Fruit fly (Drosophila melanogaster) whole organism, wandering third instar larva: Measurements from ENCODE around the gene CG9512.

Source experiments
- CG32264 ChIP-seq: fragments of 200-800 bp; sonication (Bioruptor generic); optimal IDR thresholded peaks from 2 replicates; lab custom pipeline; 2016; ENCODE audit warnings: missing biosample characterization, missing genetic modification characterization
- CG9705 ChIP-seq: fragments of 200-800 bp; sonication (Bioruptor generic); optimal IDR thresholded peaks from 2 replicates; lab custom pipeline; 2018; ENCODE audit warnings: missing biosample characterization, mild to moderate bottlenecking, missing genetic modification characterization
- CrebA ChIP-seq: fragments of 200-800 bp; sonication (Bioruptor generic); optimal IDR thresholded peaks from 2 replicates; lab custom pipeline; 2016; ENCODE audit warnings: missing biosample characterization, mild to moderate bottlenecking, missing genetic modification characterization, borderline replicate concordance
- Dfd ChIP-seq: fragments of >200 bp; optimal IDR thresholded peaks from 2 replicates; lab custom pipeline; 2017; ENCODE audit warnings: missing biosample characterization, missing genetic modification characterization
- Dif ChIP-seq: fragments of 200-275, 200-300 bp; sonication (Bioruptor generic); optimal IDR thresholded peaks from 2 replicates; lab custom pipeline; 2018; ENCODE audit warnings: missing biosample characterization, missing genetic modification characterization; ENCODE audit not compliant: partially characterized antibody
- HLH106 ChIP-seq: fragments of 200-800 bp; optimal IDR thresholded peaks from 3 replicates; lab custom pipeline; 2019; ENCODE audit warnings: missing biosample characterization, mild to moderate bottlenecking, missing genetic modification characterization, moderate library complexity
- Hnf4 ChIP-seq: fragments of 200-800 bp; sonication (Bioruptor generic); optimal IDR thresholded peaks from 2 replicates; lab custom pipeline; 2016; ENCODE audit warnings: missing biosample characterization, mild to moderate bottlenecking, missing genetic modification characterization
- Jra ChIP-seq: sonication (Bioruptor generic); optimal IDR thresholded peaks from 2 replicates; lab custom pipeline; 2016; ENCODE audit warnings: missing biosample characterization, missing genetic modification characterization
- Mio ChIP-seq: sonication (Bioruptor generic); optimal IDR thresholded peaks from 2 replicates; lab custom pipeline; 2016; ENCODE audit warnings: missing biosample characterization, missing genetic modification characterization
- Myc ChIP-seq: fragments of >200 bp; optimal IDR thresholded peaks from 2 replicates; lab custom pipeline; 2017
- N ChIP-seq: fragments of >200 bp; optimal IDR thresholded peaks from 2 replicates; lab custom pipeline; 2018; ENCODE audit warnings: missing biosample characterization, missing external identifiers, missing genetic modification characterization
- OdsH ChIP-seq: fragments of 200-800 bp; sonication (Bioruptor generic); optimal IDR thresholded peaks from 2 replicates; lab custom pipeline; 2016; ENCODE audit warnings: missing biosample characterization, mild to moderate bottlenecking, missing genetic modification characterization
- Rel ChIP-seq, 2 experiments: fragments of 200-800 bp; sonication (Bioruptor generic) in 1 of 2; optimal IDR thresholded peaks; 2 replicates in 1 of 2; 3 replicates in 1 of 2; lab custom pipeline; 2016 to 2019; ENCODE audit warnings: mild to moderate bottlenecking in 2 of 2, missing biosample characterization in 2 of 2, missing genetic modification characterization in 2 of 2, moderate library complexity in 1 of 2
- Sp1 ChIP-seq: fragments of 200-800 bp; sonication (Bioruptor generic); optimal IDR thresholded peaks from 3 replicates; lab custom pipeline; 2019; ENCODE audit warnings: missing biosample characterization, mild to moderate bottlenecking, missing genetic modification characterization, moderate library complexity
- br ChIP-seq: fragments of 200-800 bp; sonication (Bioruptor generic); optimal IDR thresholded peaks from 2 replicates; lab custom pipeline; 2016; ENCODE audit warnings: missing biosample characterization, missing genetic modification characterization
- dl ChIP-seq, 2 experiments: fragments of 175-275, 200-275 bp in 1 of 2; fragments of 200-275 bp in 1 of 2; sonication (Bioruptor generic); optimal IDR thresholded peaks; lab custom pipeline; 2018; ENCODE audit warnings: mild to moderate bottlenecking in 2 of 2, missing biosample characterization in 2 of 2, missing genetic modification characterization in 2 of 2, moderate library complexity in 2 of 2; ENCODE audit not compliant: partially characterized antibody in 2 of 2, insufficient read depth in 1 of 2
- ey ChIP-seq: fragments of 200-800 bp; sonication (Bioruptor generic); optimal IDR thresholded peaks from 2 replicates; lab custom pipeline; 2016; ENCODE audit warnings: missing biosample characterization, missing genetic modification characterization
- foxo ChIP-seq, 2 experiments: fragments of 200-800 bp; sonication (Bioruptor generic); optimal IDR thresholded peaks; 2 replicates in 1 of 2; 3 replicates in 1 of 2; lab custom pipeline; 2016 to 2017; ENCODE audit warnings: missing biosample characterization in 2 of 2, missing genetic modification characterization in 2 of 2
- fru ChIP-seq: fragments of 200-800 bp; sonication (Bioruptor generic); optimal IDR thresholded peaks from 3 replicates; lab custom pipeline; 2016; ENCODE audit warnings: missing biosample characterization, mild to moderate bottlenecking, missing genetic modification characterization
- h ChIP-seq: fragments of 200-800 bp; sonication (Bioruptor generic); optimal IDR thresholded peaks from 3 replicates; lab custom pipeline; 2016; ENCODE audit warnings: missing biosample characterization, mild to moderate bottlenecking, missing genetic modification characterization
- pan ChIP-seq: fragments of >200 bp; optimal IDR thresholded peaks from 2 replicates; lab custom pipeline; 2017
- psq ChIP-seq: fragments of 200-800 bp; sonication (Bioruptor generic); optimal IDR thresholded peaks from 3 replicates; lab custom pipeline; 2017; ENCODE audit warnings: missing biosample characterization, mild to moderate bottlenecking, missing genetic modification characterization, moderate library complexity
- rgr ChIP-seq: fragments of 200-800 bp; sonication (Bioruptor generic); optimal IDR thresholded peaks from 3 replicates; lab custom pipeline; 2016; ENCODE audit warnings: missing biosample characterization, mild to moderate bottlenecking, missing genetic modification characterization
- sage ChIP-seq: fragments of 200-800 bp; sonication (Bioruptor generic); optimal IDR thresholded peaks from 2 replicates; lab custom pipeline; 2016; ENCODE audit warnings: missing biosample characterization, mild to moderate bottlenecking, missing genetic modification characterization
- tai ChIP-seq: sonication (Bioruptor generic); optimal IDR thresholded peaks from 2 replicates; lab custom pipeline; 2016; ENCODE audit warnings: missing biosample characterization, missing genetic modification characterization
- woc ChIP-seq: sonication (Bioruptor generic); optimal IDR thresholded peaks from 2 replicates; lab custom pipeline; 2016; ENCODE audit warnings: missing biosample characterization, mild to moderate bottlenecking, missing genetic modification characterization

The CG9512 gene

DNA sequence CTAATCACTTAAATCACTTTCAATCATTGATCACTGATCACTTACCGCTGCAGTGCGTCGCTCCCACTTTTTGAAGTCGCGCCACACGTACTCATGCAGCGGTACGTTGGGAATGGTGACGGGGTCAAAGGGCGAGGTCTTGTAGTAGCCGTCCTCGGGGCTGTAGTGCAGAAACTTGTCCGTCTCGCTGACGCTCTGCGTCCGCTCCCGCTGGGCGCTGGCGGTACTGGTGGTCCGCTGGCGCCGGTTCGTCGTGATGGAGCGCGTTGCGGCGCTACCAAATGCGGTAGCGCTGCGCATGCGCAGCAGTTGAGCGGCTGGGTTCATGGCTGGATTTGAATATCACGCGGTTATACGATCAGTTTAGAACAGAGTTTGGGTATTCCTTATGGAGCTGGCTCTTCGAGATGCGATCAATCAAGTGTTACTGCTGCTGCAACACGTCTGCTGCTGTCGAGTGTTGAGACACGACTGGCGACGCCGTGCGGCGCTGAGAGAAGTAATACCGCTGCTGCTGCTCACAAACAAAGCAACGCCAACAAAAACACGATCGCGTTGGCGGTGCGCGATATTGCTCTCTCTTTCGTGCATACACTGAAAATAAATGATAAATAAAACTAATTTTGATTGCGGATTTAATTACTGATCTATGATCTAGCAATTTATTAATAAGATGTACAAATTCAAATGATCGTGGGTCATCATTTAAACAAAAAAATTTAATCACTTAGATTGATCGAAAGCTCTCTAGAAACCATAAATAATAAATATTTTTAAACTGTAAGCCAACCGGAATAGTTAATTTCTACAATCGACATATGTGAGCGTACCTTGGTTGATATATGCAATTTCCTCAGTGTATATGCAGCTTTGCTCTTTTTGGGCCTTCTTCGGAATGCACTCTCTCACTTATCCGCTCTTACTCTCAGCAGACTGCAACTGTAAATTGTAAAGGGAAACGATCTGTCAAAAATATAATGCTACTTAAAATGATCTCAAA, 45.2 kb upstream of the CG9512 start (continued):
- TF ChIP-seq Sp1 (GFP tag; lab: Kevin White, UChicago), result peak; percentile 99
- TF ChIP-seq Mio, result peak; percentile 66
- TF ChIP-seq psq (GFP tag; lab: Kevin White, UChicago), result peak; percentile 97
- TF ChIP-seq pan (lab: Kevin White, UChicago), result no peak

DNA sequence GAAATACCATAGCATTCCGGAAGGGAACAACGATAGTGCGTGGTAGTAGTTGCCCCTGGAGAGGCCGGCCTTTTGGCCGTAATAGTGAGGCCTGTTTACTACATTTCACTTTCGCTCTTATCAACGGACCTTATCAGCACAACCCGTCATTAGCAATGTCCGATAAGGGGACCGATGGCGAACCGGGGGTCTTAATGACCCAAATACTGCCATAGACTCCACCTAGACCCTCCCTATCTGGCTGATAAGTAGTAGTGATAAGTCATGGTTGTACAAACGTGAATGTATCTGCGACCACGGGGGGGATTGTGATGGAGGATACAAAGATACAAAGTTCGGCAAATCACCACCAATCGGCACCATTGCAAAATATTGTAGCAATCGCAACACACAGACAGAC, 43.9 kb upstream of the CG9512 start:
- TF ChIP-seq Rel (GFP tag; optimal IDR thresholded peaks at IDR 0.05; lab: Kevin White, UChicago) (no peak), Rel (tag; optimal IDR thresholded peaks at IDR 0.05; lab: Kevin White, UChicago) (peak; percentile 54), h (GFP tag; lab: Kevin White, UChicago) (no peak), br (GFP tag; lab: Kevin White, UChicago) (peak; percentile 77), Hnf4 (GFP tag; lab: Kevin White, UChicago) (peak; percentile 8), Sp1 (GFP tag; lab: Kevin White, UChicago) (no peak), N (GFP tag; lab: Kevin White, UChicago) (no peak), HLH106 (tag; lab: Kevin White, UChicago) (no peak), Jra (GFP tag; lab: Kevin White, UChicago) (no peak), sage (GFP tag; lab: Kevin White, UChicago) (no peak), woc (GFP tag; lab: Kevin White, UChicago) (no peak)

- TF ChIP-seq Sp1 (GFP tag; lab: Kevin White, UChicago) (peak; percentile 51), Dfd (GFP tag; lab: Kevin White, UChicago) (peak; percentile 76), rgr (GFP tag; lab: Kevin White, UChicago) (peak; percentile 41), woc (GFP tag; lab: Kevin White, UChicago) (no peak), CrebA (GFP tag; lab: Kevin White, UChicago) (peak; percentile 50), Hnf4 (GFP tag; lab: Kevin White, UChicago) (peak; percentile 95), Jra (GFP tag; lab: Kevin White, UChicago) (no peak), dl (GFP tag; optimal IDR thresholded peaks at IDR 0.05; lab: Kevin White, UChicago; ENCODE audit: insufficient read depth in 1 of 2, partially characterized antibody in 2 of 2) (no peak), foxo (GFP tag; optimal IDR thresholded peaks at IDR 0.05; lab: Kevin White, UChicago) (peak in 1 of 2 experiments; percentile 3), CG9705 (GFP tag; lab: Kevin White, UChicago) (peak; percentile 9), sage (GFP tag; lab: Kevin White, UChicago) (no peak)
Observed at dm6 chrX:14947399-14947798, 42.0 kb upstream of the CG9512 start.

dm6 chrX:14946522-14946921, 41.2 kb upstream of the CG9512 start:
- TF ChIP-seq tai, result no peak
- peak in 1 of 2 experiments; percentile 53 for TF ChIP-seq dl (GFP tag; optimal IDR thresholded peaks at IDR 0.05; lab: Kevin White, UChicago; ENCODE audit: insufficient read depth in 1 of 2, partially characterized antibody in 2 of 2)
- no peak for TF ChIP-seq Rel (GFP tag; optimal IDR thresholded peaks at IDR 0.05; lab: Kevin White, UChicago)
- peak; percentile 13 for TF ChIP-seq Rel (tag; optimal IDR thresholded peaks at IDR 0.05; lab: Kevin White, UChicago)

dm6 chrX:14936250-14936649, 30.9 kb upstream of the CG9512 start:
- TF ChIP-seq rgr (GFP tag; lab: Kevin White, UChicago), result peak; percentile 13
- no peak for TF ChIP-seq CG32264 (GFP tag; lab: Kevin White, UChicago)
- TF ChIP-seq CrebA (GFP tag; lab: Kevin White, UChicago), result peak; percentile 40
- TF ChIP-seq Hnf4 (GFP tag; lab: Kevin White, UChicago), result peak; percentile 45
- TF ChIP-seq Rel (GFP tag; optimal IDR thresholded peaks at IDR 0.05; lab: Kevin White, UChicago), result no peak
- TF ChIP-seq Rel (tag; optimal IDR thresholded peaks at IDR 0.05; lab: Kevin White, UChicago), result peak; percentile 10
- peak; percentile 32 for TF ChIP-seq Sp1 (GFP tag; lab: Kevin White, UChicago)
- no peak for TF ChIP-seq OdsH (GFP tag; lab: Kevin White, UChicago)
- TF ChIP-seq ey, result no peak
- peak; percentile 3 for TF ChIP-seq fru

dm6 chrX:14931296-14931695, 25.9 kb upstream of the CG9512 start:
- TF ChIP-seq sage (GFP tag; lab: Kevin White, UChicago), result no peak
- no peak for TF ChIP-seq Dif (GFP tag; lab: Kevin White, UChicago)
- TF ChIP-seq psq (GFP tag; lab: Kevin White, UChicago), result no peak
- no peak for TF ChIP-seq woc (GFP tag; lab: Kevin White, UChicago)
- TF ChIP-seq rgr (GFP tag; lab: Kevin White, UChicago), result no peak
- TF ChIP-seq Myc (lab: Kevin White, UChicago), result no peak
